Worm (Caenorhabditis elegans) whole organism, mixed stage, embryonic: Measurements from ENCODE around the gene tni-1.

Experiments used
- M03D4.4 ChIP-seq: sonication (generic microtip); optimal IDR thresholded peaks from 2 replicates; lab custom pipeline; 2017; ENCODE audit warnings: mild to moderate bottlenecking, missing genetic modification characterization, missing compliant biosample characterization
- blmp-1 ChIP-seq: fragments of 150-350 bp; optimal IDR thresholded peaks from 2 replicates; lab custom pipeline; 2014; ENCODE audit warnings: missing biosample characterization, missing genetic modification characterization
- ham-2 ChIP-seq: fragments of 200-800 bp; sonication (Bioruptor generic); optimal IDR thresholded peaks from 2 replicates; lab custom pipeline; 2018; ENCODE audit warnings: mild to moderate bottlenecking, missing genetic modification characterization, missing compliant biosample characterization
- lsy-2 ChIP-seq: fragments of 150-350 bp; optimal IDR thresholded peaks from 2 replicates; lab custom pipeline; 2014; ENCODE audit warnings: missing biosample characterization, missing genetic modification characterization
- mep-1 ChIP-seq: fragments of 150-350 bp; optimal IDR thresholded peaks from 2 replicates; lab custom pipeline; 2017; ENCODE audit warnings: missing biosample characterization, missing genetic modification reagents, missing genetic modification characterization, inconsistent platforms
- nhr-12 ChIP-seq: fragments of 150-350 bp; optimal IDR thresholded peaks from 2 replicates; lab custom pipeline; 2014; ENCODE audit warnings: missing biosample characterization, missing genetic modification characterization
- nhr-237 ChIP-seq: fragments of 150-350 bp; optimal IDR thresholded peaks from 2 replicates; lab custom pipeline; 2014; ENCODE audit warnings: missing biosample characterization, missing genetic modification characterization
- nhr-28 ChIP-seq: fragments of 150-350 bp; optimal IDR thresholded peaks from 2 replicates; lab custom pipeline; 2014; ENCODE audit warnings: missing biosample characterization, missing genetic modification characterization
- nhr-76 ChIP-seq: sonication (generic microtip); optimal IDR thresholded peaks from 2 replicates; lab custom pipeline; 2017; ENCODE audit warnings: missing biosample characterization, missing genetic modification characterization
- unc-39 ChIP-seq: fragments of 150-350 bp; optimal IDR thresholded peaks from 2 replicates; lab custom pipeline; 2014; ENCODE audit warnings: missing biosample characterization, missing genetic modification characterization
- unc-62 ChIP-seq: fragments of 150-350 bp; optimal IDR thresholded peaks from 2 replicates; lab custom pipeline; 2014; ENCODE audit warnings: missing biosample characterization, missing genetic modification reagents, missing genetic modification characterization

- TF ChIP-seq nhr-76 (tag; lab: Kevin White, UChicago): no peak
- TF ChIP-seq nhr-28 (tag; lab: Kevin White, UChicago): no peak
- TF ChIP-seq unc-39 (tag; lab: Kevin White, UChicago): no peak
- no peak for TF ChIP-seq blmp-1 (tag; lab: Kevin White, UChicago)
- no peak for TF ChIP-seq lsy-2 (tag; lab: Kevin White, UChicago)
- TF ChIP-seq unc-62: peak; percentile 63
- peak; percentile 7 for TF ChIP-seq M03D4.4 (tag; lab: Kevin White, UChicago)
- TF ChIP-seq nhr-237 (tag; lab: Kevin White, UChicago): no peak
- TF ChIP-seq mep-1 (tag; lab: Kevin White, UChicago): no peak
- no peak for TF ChIP-seq ham-2 (GFP tag; lab: Kevin White, UChicago)
- TF ChIP-seq nhr-12 (tag; lab: Kevin White, UChicago): no peak
These were observed 2.0 kb upstream of the tni-1 start for ce11 chrX:11379135-11379781.
